Fruit fly (Drosophila melanogaster): ENCODE data around the gene Gs2.

DNA sequence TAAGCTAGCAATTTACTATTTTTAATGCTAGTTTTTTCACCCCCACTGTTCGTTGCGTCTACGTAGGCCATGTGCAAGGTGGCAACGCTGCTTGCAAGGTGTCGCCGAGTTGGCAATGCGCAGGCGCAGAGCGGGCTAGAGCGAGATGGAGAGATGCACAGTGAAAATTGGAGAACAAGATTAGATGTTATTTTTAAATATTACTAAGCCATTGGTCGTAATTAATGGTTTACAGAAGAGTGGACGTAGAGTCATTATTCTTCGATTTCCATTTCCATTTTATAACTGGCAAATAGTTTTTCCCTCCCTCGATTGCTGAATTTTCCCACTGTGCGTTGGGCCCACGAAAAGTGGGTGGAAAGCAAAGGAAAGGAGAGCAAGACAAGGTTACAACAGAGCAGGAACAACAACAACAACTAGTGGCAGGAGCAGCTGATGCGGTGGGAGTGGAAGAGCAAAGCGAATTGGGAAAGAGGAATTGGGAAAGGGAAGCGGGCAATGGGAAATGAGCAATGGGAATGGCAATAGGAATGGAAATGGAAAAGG is 30.3 kb downstream of the Gs2 start:
- TF ChIP-seq ttk (optimal IDR thresholded peaks at IDR 0.05), result no peak
- no peak for TF ChIP-seq Myc (optimal IDR thresholded peaks at IDR 0.05)

All from Kc167 (cell line).